Fruit fly (Drosophila melanogaster) whole organism, embryonic: Measurements from ENCODE around the gene Zaf1.

ENCODE experiments used
- Atf3 ChIP-seq: fragments of 200-800 bp; sonication (Bioruptor generic); optimal IDR thresholded peaks from 3 replicates; lab custom pipeline; 2016; ENCODE audit warnings: missing biosample characterization, missing genetic modification characterization
- BtbVII ChIP-seq: fragments of 200-800 bp; sonication (Bioruptor generic); optimal IDR thresholded peaks from 3 replicates; lab custom pipeline; 2017; ENCODE audit warnings: missing biosample characterization, mild to moderate bottlenecking, missing genetic modification characterization
- CG10462 ChIP-seq: fragments of 200-800 bp; sonication (Bioruptor generic); optimal IDR thresholded peaks from 2 replicates; lab custom pipeline; 2016; ENCODE audit warnings: missing biosample characterization, missing genetic modification characterization
- CG12071 ChIP-seq: fragments of 200-800 bp; sonication (Bioruptor generic); optimal IDR thresholded peaks from 3 replicates; lab custom pipeline; 2018; ENCODE audit warnings: missing biosample characterization, mild to moderate bottlenecking, missing genetic modification characterization
- CG12299 ChIP-seq: fragments of 200-800 bp; sonication (Bioruptor generic); optimal IDR thresholded peaks from 2 replicates; lab custom pipeline; 2018; ENCODE audit warnings: missing biosample characterization, mild to moderate bottlenecking, missing genetic modification characterization
- CG14050 ChIP-seq: fragments of 200-800 bp; sonication (Bioruptor generic); IDR thresholded peaks from 3 replicates; pipeline ENCODE4 v1.3.6; 2022; ENCODE audit warnings: missing biosample characterization, missing genetic modification characterization
- CG17328 ChIP-seq: fragments of 200-800 bp; sonication (Bioruptor generic); IDR thresholded peaks from 2 replicates; pipeline ENCODE4 v1.3.6; 2022; ENCODE audit warnings: missing biosample characterization, missing genetic modification characterization
- CG17802 ChIP-seq: fragments of 200-800 bp; sonication (Bioruptor generic); optimal IDR thresholded peaks from 2 replicates; lab custom pipeline; 2018; ENCODE audit warnings: missing biosample characterization, mild to moderate bottlenecking, missing genetic modification characterization, moderate library complexity
- CG17829 ChIP-seq: fragments of 200-800 bp; optimal IDR thresholded peaks from 2 replicates; lab custom pipeline; 2019; ENCODE audit warnings: missing biosample characterization, mild to moderate bottlenecking, missing genetic modification characterization, moderate library complexity
- CG2116 ChIP-seq: fragments of 200-800 bp; sonication (Bioruptor generic); optimal IDR thresholded peaks from 3 replicates; lab custom pipeline; 2018; ENCODE audit warnings: missing biosample characterization, mild to moderate bottlenecking, missing genetic modification characterization
- CG2199 ChIP-seq: fragments of 200-800 bp; sonication (Bioruptor generic); IDR thresholded peaks from 3 replicates; pipeline ENCODE4 v1.3.6; 2022; ENCODE audit warnings: missing biosample characterization, missing genetic modification characterization
- CG2712 ChIP-seq: fragments of 200-800 bp; optimal IDR thresholded peaks from 3 replicates; lab custom pipeline; 2019; ENCODE audit warnings: missing biosample characterization, mild to moderate bottlenecking, missing genetic modification characterization, moderate library complexity
- CG3163 ChIP-seq: fragments of 200-800 bp; sonication (Bioruptor generic); optimal IDR thresholded peaks from 3 replicates; lab custom pipeline; 2016; ENCODE audit warnings: missing biosample characterization, missing genetic modification characterization
- CG32772 ChIP-seq: fragments of 200-800 bp; sonication (Bioruptor generic); IDR thresholded peaks from 2 replicates; pipeline ENCODE4 v1.3.6; 2022; ENCODE audit warnings: missing biosample characterization, missing genetic modification characterization
- CG34376 ChIP-seq: fragments of 200-800 bp; sonication (Bioruptor generic); optimal IDR thresholded peaks from 2 replicates; lab custom pipeline; 2018; ENCODE audit warnings: missing biosample characterization, mild to moderate bottlenecking, missing genetic modification characterization
- CG3995 ChIP-seq: fragments of 200-800 bp; sonication (Bioruptor generic); optimal IDR thresholded peaks from 3 replicates; lab custom pipeline; 2016; ENCODE audit warnings: missing biosample characterization, missing genetic modification characterization
- CG42726 ChIP-seq: fragments of 200-800 bp; sonication (Bioruptor generic); IDR thresholded peaks from 2 replicates; pipeline ENCODE4 v1.3.6; 2022; ENCODE audit warnings: missing biosample characterization, missing genetic modification characterization; ENCODE audit not compliant: partially characterized antibody
- CG43689 ChIP-seq: fragments of 200-800 bp; sonication (Bioruptor generic); IDR thresholded peaks from 2 replicates; pipeline ENCODE4 v1.3.6; 2022; ENCODE audit warnings: missing biosample characterization, missing genetic modification characterization
- CG5245 ChIP-seq: fragments of 200-800 bp; sonication (Bioruptor generic); optimal IDR thresholded peaks from 3 replicates; lab custom pipeline; 2016; ENCODE audit warnings: missing biosample characterization, missing genetic modification characterization
- CG6813 ChIP-seq: fragments of 200-800 bp; sonication (Bioruptor generic); optimal IDR thresholded peaks from 2 replicates; lab custom pipeline; 2017; ENCODE audit warnings: missing biosample characterization, missing genetic modification characterization, mild to moderate bottlenecking, moderate library complexity, missing genetic modification reagents
- CG7839 ChIP-seq: fragments of 200-800 bp; sonication (Bioruptor generic); optimal IDR thresholded peaks from 3 replicates; lab custom pipeline; 2018; ENCODE audit warnings: missing biosample characterization, mild to moderate bottlenecking, missing genetic modification characterization, moderate library complexity
- CG8765 ChIP-seq: fragments of 200-800 bp; sonication (Bioruptor generic); IDR thresholded peaks from 2 replicates; pipeline ENCODE4 v1.3.6; 2022; ENCODE audit warnings: missing biosample characterization, missing genetic modification characterization
- E2f1 ChIP-seq: fragments of 200-800 bp; sonication (Bioruptor generic); IDR thresholded peaks from 2 replicates; pipeline ENCODE4 v1.3.6; 2022; ENCODE audit warnings: missing biosample characterization, missing genetic modification characterization
- ERR ChIP-seq: fragments of 200-800 bp; sonication (Bioruptor generic); optimal IDR thresholded peaks from 2 replicates; lab custom pipeline; 2016; ENCODE audit warnings: missing biosample characterization, missing genetic modification characterization
- Gug ChIP-seq: fragments of 200-800 bp; sonication (Bioruptor generic); IDR thresholded peaks from 4 replicates; pipeline ENCODE4 v1.3.6; 2022; ENCODE audit warnings: missing biosample characterization, missing genetic modification characterization
- H2.0 ChIP-seq: fragments of 200-800 bp; sonication (Bioruptor generic); IDR thresholded peaks from 2 replicates; pipeline ENCODE4 v1.3.6; 2022; ENCODE audit warnings: missing biosample characterization, missing genetic modification characterization
- HmgZ ChIP-seq: fragments of 200-800 bp; sonication (Bioruptor generic); optimal IDR thresholded peaks from 2 replicates; lab custom pipeline; 2018; ENCODE audit warnings: missing biosample characterization, mild to moderate bottlenecking, missing genetic modification characterization
- Hsf ChIP-seq: fragments of 200-800 bp; sonication (Bioruptor generic); optimal IDR thresholded peaks from 3 replicates; lab custom pipeline; 2016; ENCODE audit warnings: missing biosample characterization, missing genetic modification characterization
- Myb ChIP-seq: fragments of 200-800 bp; sonication (Bioruptor generic); optimal IDR thresholded peaks from 2 replicates; lab custom pipeline; 2016; ENCODE audit warnings: missing biosample characterization, missing genetic modification characterization
- NC2β ChIP-seq: fragments of 200-800 bp; sonication (Bioruptor generic); optimal IDR thresholded peaks from 2 replicates; lab custom pipeline; 2016; ENCODE audit warnings: missing biosample characterization, missing genetic modification characterization
- NFAT ChIP-seq: fragments of 200-800 bp; sonication (Bioruptor generic); IDR thresholded peaks from 2 replicates; pipeline ENCODE4 v1.3.6; 2022; ENCODE audit warnings: missing biosample characterization, missing genetic modification characterization
- Optix ChIP-seq: fragments of 200-800 bp; sonication (Bioruptor generic); IDR thresholded peaks from 3 replicates; pipeline ENCODE4 v1.3.6; 2022; ENCODE audit warnings: missing biosample characterization, missing genetic modification characterization
- Ptx1 ChIP-seq: fragments of 200-800 bp; sonication (Bioruptor generic); IDR thresholded peaks from 2 replicates; pipeline ENCODE4 v1.3.6; 2022; ENCODE audit warnings: missing biosample characterization, missing genetic modification characterization
- Stat92E ChIP-seq, 3 experiments: fragments of >200 bp in 2 of 3; fragments of 200-800 bp in 1 of 3; sonication (Bioruptor generic) in 1 of 3; optimal IDR thresholded peaks; 2 replicates each; lab custom pipeline; 2017 to 2019; ENCODE audit warnings: missing biosample characterization in 3 of 3, missing genetic modification characterization in 3 of 3, mild to moderate bottlenecking in 1 of 3, moderate library complexity in 1 of 3
- Trl ChIP-seq, 3 experiments: fragments of >200 bp in 2 of 3; fragments of 200-800 bp in 1 of 3; sonication (Bioruptor generic) in 1 of 3; optimal IDR thresholded peaks; 2 replicates in 1 of 3; 3 replicates in 2 of 3; lab custom pipeline; 2016 to 2017; ENCODE audit warnings: missing biosample characterization in 1 of 3, missing genetic modification characterization in 1 of 3
- cas ChIP-seq: fragments of 200-800 bp; sonication (Bioruptor generic); IDR thresholded peaks from 2 replicates; pipeline ENCODE4 v1.3.6; 2022; ENCODE audit warnings: missing biosample characterization, missing genetic modification characterization
- cwo ChIP-seq: fragments of 200-800 bp; sonication (Bioruptor generic); optimal IDR thresholded peaks from 3 replicates; lab custom pipeline; 2017; ENCODE audit warnings: missing biosample characterization, missing genetic modification characterization, mild to moderate bottlenecking, moderate library complexity, missing genetic modification reagents
- danr ChIP-seq: fragments of 200-800 bp; sonication (Bioruptor generic); IDR thresholded peaks from 2 replicates; pipeline ENCODE4 v1.3.6; 2022; ENCODE audit warnings: missing biosample characterization, missing genetic modification characterization
- dati ChIP-seq: fragments of 200-800 bp; sonication (Bioruptor generic); IDR thresholded peaks from 2 replicates; pipeline ENCODE4 v1.3.6; 2022; ENCODE audit warnings: missing biosample characterization, missing genetic modification characterization
- fu2 ChIP-seq: fragments of 200-800 bp; sonication (Bioruptor generic); optimal IDR thresholded peaks from 2 replicates; lab custom pipeline; 2016; ENCODE audit warnings: missing biosample characterization, missing genetic modification characterization
- kah ChIP-seq: fragments of 200-800 bp; sonication (Bioruptor generic); optimal IDR thresholded peaks from 2 replicates; lab custom pipeline; 2018; ENCODE audit warnings: missing biosample characterization, mild to moderate bottlenecking, missing genetic modification characterization
- lbe ChIP-seq: fragments of 200-800 bp; sonication (Bioruptor generic); optimal IDR thresholded peaks from 2 replicates; lab custom pipeline; 2016; ENCODE audit warnings: missing biosample characterization, mild to moderate bottlenecking, missing genetic modification characterization
- lola ChIP-seq, 3 experiments: fragments of >200 bp in 2 of 3; fragments of 200-800 bp in 1 of 3; sonication (Bioruptor generic) in 1 of 3; optimal IDR thresholded peaks; 2 replicates each; lab custom pipeline; 2017 to 2019; ENCODE audit warnings: missing biosample characterization in 3 of 3, missing genetic modification characterization in 3 of 3, mild to moderate bottlenecking in 1 of 3, moderate library complexity in 1 of 3
- mam ChIP-seq: fragments of 200-800 bp; sonication (Bioruptor generic); optimal IDR thresholded peaks from 3 replicates; lab custom pipeline; 2016; ENCODE audit warnings: missing biosample characterization, missing genetic modification characterization
- nerfin-2 ChIP-seq: fragments of 200-800 bp; sonication (Bioruptor generic); IDR thresholded peaks from 2 replicates; pipeline ENCODE4 v1.3.6; 2022; ENCODE audit warnings: missing biosample characterization, missing genetic modification characterization; ENCODE audit not compliant: partially characterized antibody
- p53 ChIP-seq: fragments of 200-800 bp; sonication (Bioruptor generic); optimal IDR thresholded peaks from 2 replicates; lab custom pipeline; 2016; ENCODE audit warnings: missing biosample characterization, missing genetic modification characterization
- sd ChIP-seq: fragments of 200-800 bp; sonication (Bioruptor generic); optimal IDR thresholded peaks from 3 replicates; lab custom pipeline; 2018; ENCODE audit warnings: missing biosample characterization, mild to moderate bottlenecking, missing genetic modification characterization, moderate library complexity
- sob ChIP-seq: fragments of 200-800 bp; sonication (Bioruptor generic); IDR thresholded peaks from 2 replicates; pipeline ENCODE4 v1.3.6; 2022; ENCODE audit warnings: missing biosample characterization, missing genetic modification characterization
- stc ChIP-seq: fragments of 200-800 bp; sonication (Bioruptor generic); IDR thresholded peaks from 2 replicates; pipeline ENCODE4 v1.3.6; 2022; ENCODE audit warnings: missing biosample characterization, missing genetic modification characterization
- unpg ChIP-seq: fragments of 200-800 bp; sonication (Bioruptor generic); optimal IDR thresholded peaks from 3 replicates; lab custom pipeline; 2018; ENCODE audit warnings: missing biosample characterization, mild to moderate bottlenecking, missing genetic modification characterization, moderate library complexity
- yki ChIP-seq: fragments of >200 bp; optimal IDR thresholded peaks from 3 replicates; lab custom pipeline; 2018

Gene Zaf1

DNA sequence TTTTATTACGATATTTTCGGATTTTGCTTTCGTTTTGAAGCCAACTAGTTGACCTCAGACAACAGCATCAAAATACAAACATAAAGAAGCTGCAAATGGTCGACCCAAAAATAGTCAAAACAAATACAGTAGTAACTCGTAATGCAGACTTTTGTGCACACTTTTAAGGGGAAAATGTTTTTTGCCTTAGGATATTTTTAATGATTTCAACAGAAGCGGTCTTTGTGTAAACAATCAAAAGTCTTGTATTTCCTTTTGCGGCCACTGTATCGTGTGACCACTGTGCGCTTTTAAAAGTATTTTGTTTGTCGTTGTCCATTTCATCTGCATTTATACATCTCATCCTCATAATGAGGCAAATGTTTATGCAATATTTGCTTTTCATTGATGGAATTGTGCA, 24.0 kb upstream of the Zaf1 start (continued):
- peak; percentile 97 for TF ChIP-seq fu2 (GFP tag; lab: Kevin White, UChicago)
- peak; percentile 89 for TF ChIP-seq CG10462
- TF ChIP-seq CG5245 (GFP tag; lab: Kevin White, UChicago), result peak; percentile 96
- TF ChIP-seq Ptx1 (GFP tag; lab: Robert Waterston, UW), result peak; percentile 97
- peak; percentile 67 for TF ChIP-seq CG17802
- peak; percentile 93 for TF ChIP-seq CG34376
- TF ChIP-seq H2.0 (GFP tag; lab: Robert Waterston, UW), result peak; percentile 98
- TF ChIP-seq CG3995, result peak; percentile 80
- TF ChIP-seq Trl (optimal IDR thresholded peaks at IDR 0.05; lab: Kevin White, UChicago), result no peak
- peak; percentile 98 for TF ChIP-seq Trl (GFP tag; optimal IDR thresholded peaks at IDR 0.05; lab: Kevin White, UChicago)
- peak; percentile 69 for TF ChIP-seq lbe
- TF ChIP-seq CG7839 (tag; lab: Kevin White, UChicago), result peak; percentile 97
- peak; percentile 99 for TF ChIP-seq NFAT (GFP tag; lab: Robert Waterston, UW)
- TF ChIP-seq stc (GFP tag; lab: Robert Waterston, UW), result peak; percentile 97
- TF ChIP-seq CG32772, result peak; percentile 95
- peak in 1 of 3 experiments; percentile 58 for TF ChIP-seq lola (GFP tag; optimal IDR thresholded peaks at IDR 0.05; lab: Kevin White, UChicago)
- peak; percentile 99 for TF ChIP-seq mam (GFP tag; lab: Kevin White, UChicago)
- no peak for TF ChIP-seq yki
- TF ChIP-seq p53 (GFP tag; lab: Kevin White, UChicago), result peak; percentile 89
- peak; percentile 91 for TF ChIP-seq cwo
- peak; percentile 89 for TF ChIP-seq Atf3 (GFP tag; lab: Kevin White, UChicago)
- peak; percentile 92 for TF ChIP-seq NC2β
- peak; percentile 98 for TF ChIP-seq Gug (GFP tag; lab: Robert Waterston, UW)
- peak; percentile 87 for TF ChIP-seq Myb (GFP tag; lab: Kevin White, UChicago)
- TF ChIP-seq sd, result peak; percentile 19
- TF ChIP-seq E2f1, result peak; percentile 97
- peak; percentile 95 for TF ChIP-seq CG17328 (GFP tag; lab: Robert Waterston, UW)
- no peak for TF ChIP-seq nerfin-2 (GFP tag; lab: Robert Waterston, UW)
- TF ChIP-seq CG12299, result peak; percentile 94
- TF ChIP-seq Hsf, result peak; percentile 97
- TF ChIP-seq CG2116 (GFP tag; lab: Kevin White, UChicago), result peak; percentile 72
- TF ChIP-seq ERR (GFP tag; lab: Kevin White, UChicago), result peak; percentile 95
- peak; percentile 85 for TF ChIP-seq CG8765 (GFP tag; lab: Robert Waterston, UW)
- TF ChIP-seq CG2199 (GFP tag; lab: Robert Waterston, UW), result peak; percentile 92; the same call in 2 of the 3 replicates
- TF ChIP-seq cas (GFP tag; lab: Robert Waterston, UW), result peak; percentile 94
- peak; percentile 98 for TF ChIP-seq sob
- TF ChIP-seq CG6813 (GFP tag; lab: Kevin White, UChicago), result peak; percentile 93
- peak; percentile 97 for TF ChIP-seq HmgZ (tag; lab: Kevin White, UChicago)
- peak; percentile 97 for TF ChIP-seq CG12071 (GFP tag; lab: Kevin White, UChicago)
- TF ChIP-seq danr (GFP tag; lab: Robert Waterston, UW), result peak; percentile 95
- peak; percentile 89 for TF ChIP-seq CG2712 (tag; lab: Kevin White, UChicago)
- TF ChIP-seq Stat92E (GFP tag; optimal IDR thresholded peaks at IDR 0.05; lab: Kevin White, UChicago), result no peak
- peak; percentile 74 for TF ChIP-seq kah (GFP tag; lab: Kevin White, UChicago)
- TF ChIP-seq CG14050, result peak; percentile 96
- TF ChIP-seq Optix, result peak; percentile 95
- TF ChIP-seq BtbVII (GFP tag; lab: Kevin White, UChicago), result peak; percentile 93
- TF ChIP-seq dati (GFP tag; lab: Robert Waterston, UW), result peak; percentile 95
- TF ChIP-seq unpg, result peak; percentile 96
- TF ChIP-seq CG43689 (GFP tag; lab: Robert Waterston, UW), result peak; percentile 95
- peak; percentile 88 for TF ChIP-seq CG17829 (tag; lab: Kevin White, UChicago)
- peak; percentile 88 for TF ChIP-seq CG3163 (GFP tag; lab: Kevin White, UChicago)
- TF ChIP-seq CG42726 (GFP tag; lab: Robert Waterston, UW), result no peak
